Fruit fly (Drosophila melanogaster): ENCODE measurements around the gene Tbh.

Gene Tbh

DNA sequence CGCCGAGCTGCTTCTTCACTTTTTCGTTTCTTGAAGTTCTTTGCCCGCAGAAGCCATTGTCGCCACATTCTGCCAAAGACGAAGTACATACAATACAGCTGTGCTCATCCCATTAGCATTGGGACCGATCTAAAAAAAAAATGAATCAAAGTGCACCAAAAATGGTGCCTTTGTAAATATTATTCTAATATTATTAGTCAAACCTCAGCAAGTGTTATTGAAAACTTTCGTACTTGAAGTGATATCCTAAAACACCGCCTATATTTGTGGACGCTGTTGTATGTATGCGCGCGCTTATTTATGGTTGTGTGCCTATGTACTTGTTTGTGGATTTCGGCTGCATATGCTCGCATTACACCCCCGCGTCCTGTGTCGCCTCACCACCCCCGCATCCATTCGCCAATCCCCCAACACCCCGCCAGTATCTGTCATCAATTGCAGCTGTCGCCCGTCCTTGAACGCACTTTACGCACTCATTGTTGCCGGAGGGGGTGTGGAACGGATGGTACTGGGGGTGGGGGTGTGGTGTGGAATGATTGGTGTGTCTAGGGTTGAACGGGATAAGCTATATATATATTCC, 23.0 kb upstream of the Tbh start (continued):
- TF ChIP-seq grau (tag; optimal IDR thresholded peaks at IDR 0.05) = peak; percentile 78
- peak; percentile 59 for TF ChIP-seq CG7786 (GFP tag; optimal IDR thresholded peaks at IDR 0.05)
- TF ChIP-seq slou (GFP tag; optimal IDR thresholded peaks at IDR 0.05) = peak; percentile 65
- TF ChIP-seq Aef1 (GFP tag; IDR thresholded peaks at IDR 0.05) = peak; percentile 85
- TF ChIP-seq CG1832 (GFP tag; optimal IDR thresholded peaks at IDR 0.05) = no peak
- peak; percentile 76 for TF ChIP-seq bab2 (GFP tag; optimal IDR thresholded peaks at IDR 0.05)
- TF ChIP-seq ind (GFP tag; optimal IDR thresholded peaks at IDR 0.05) = peak; percentile 80
- TF ChIP-seq CG2678 (tag; optimal IDR thresholded peaks at IDR 0.05) = peak; percentile 90
- TF ChIP-seq CG9215 (GFP tag; IDR thresholded peaks at IDR 0.05) = peak; percentile 52
- TF ChIP-seq CG4820 (GFP tag; optimal IDR thresholded peaks at IDR 0.05) = peak; percentile 87
- TF ChIP-seq sr (GFP tag; IDR thresholded peaks at IDR 0.05) = peak; percentile 59; the same call in 1 of the 3 replicates
- peak; percentile 94 for TF ChIP-seq zfh1 (GFP tag; IDR thresholded peaks at IDR 0.05)
- TF ChIP-seq CG1647 (GFP tag; optimal IDR thresholded peaks at IDR 0.05) = peak; percentile 56
- peak; percentile 89 for TF ChIP-seq Optix (GFP tag; IDR thresholded peaks at IDR 0.05)
- TF ChIP-seq cwo (GFP tag; optimal IDR thresholded peaks at IDR 0.05) = peak; percentile 78
- TF ChIP-seq CG17385 (GFP tag; optimal IDR thresholded peaks at IDR 0.05) = peak; percentile 84
- TF ChIP-seq CG7745 (tag; optimal IDR thresholded peaks at IDR 0.05) = no peak
- TF ChIP-seq HLH4C (GFP tag; IDR thresholded peaks at IDR 0.05; ENCODE audit: partially characterized antibody) = no peak
- TF ChIP-seq Rx (GFP tag; IDR thresholded peaks at IDR 0.05) = peak; percentile 84
- peak; percentile 90 for TF ChIP-seq CG12391 (tag; optimal IDR thresholded peaks at IDR 0.05)
- peak; percentile 78 for TF ChIP-seq ssp (GFP tag; IDR thresholded peaks at IDR 0.05)
- TF ChIP-seq Dll (GFP tag; IDR thresholded peaks at IDR 0.05; ENCODE audit: partially characterized antibody) = no peak
- peak; percentile 21 for TF ChIP-seq CG12744 (GFP tag; optimal IDR thresholded peaks at IDR 0.05)
- TF ChIP-seq Vsx1 (GFP tag; optimal IDR thresholded peaks at IDR 0.05) = peak; percentile 68
- peak; percentile 32 for TF ChIP-seq twi (tag; optimal IDR thresholded peaks at IDR 0.05)
- TF ChIP-seq esg (GFP tag; conservative IDR thresholded peaks at IDR 0.05) = peak; percentile 84
- no peak for TF ChIP-seq CG14860 (GFP tag; IDR thresholded peaks at IDR 0.05; ENCODE audit: partially characterized antibody)
- TF ChIP-seq chm (GFP tag; IDR thresholded peaks at IDR 0.05) = peak; percentile 90
- peak; percentile 79 for TF ChIP-seq CG14050 (GFP tag; IDR thresholded peaks at IDR 0.05)
- no peak for TF ChIP-seq CG6791 (GFP tag; IDR thresholded peaks at IDR 0.05; ENCODE audit: partially characterized antibody)
- TF ChIP-seq Max (GFP tag; optimal IDR thresholded peaks at IDR 0.05) = peak; percentile 75
- peak; percentile 91 for TF ChIP-seq CG12219 (GFP tag; optimal IDR thresholded peaks at IDR 0.05)
- TF ChIP-seq CG30403 (GFP tag; optimal IDR thresholded peaks at IDR 0.05) = peak; percentile 86
- TF ChIP-seq CG16813 (GFP tag; IDR thresholded peaks at IDR 0.05; ENCODE audit: partially characterized antibody) = no peak
- TF ChIP-seq CG8478 (optimal IDR thresholded peaks at IDR 0.05) = no peak
- TF ChIP-seq caup (GFP tag; optimal IDR thresholded peaks at IDR 0.05; ENCODE audit: severe bottlenecking) = peak; percentile 87
- peak; percentile 83 for TF ChIP-seq MTF-1 (GFP tag; optimal IDR thresholded peaks at IDR 0.05; ENCODE audit: borderline replicate concordance)
- peak; percentile 86; the same call in 2 of the 3 replicates for TF ChIP-seq CG2199 (GFP tag; IDR thresholded peaks at IDR 0.05)
- peak; percentile 79 for TF ChIP-seq Atf6 (GFP tag; IDR thresholded peaks at IDR 0.05)
- peak; percentile 87 for TF ChIP-seq gce (GFP tag; IDR thresholded peaks at IDR 0.05)
- peak; percentile 72 for TF ChIP-seq chn (GFP tag; optimal IDR thresholded peaks at IDR 0.05)
- TF ChIP-seq phol (tag; optimal IDR thresholded peaks at IDR 0.05) = peak; percentile 88
- no peak for TF ChIP-seq hth (optimal IDR thresholded peaks at IDR 0.05)
- TF ChIP-seq CG16863 (GFP tag; optimal IDR thresholded peaks at IDR 0.05) = peak; percentile 74
- TF ChIP-seq wek (GFP tag; optimal IDR thresholded peaks at IDR 0.05) = peak; percentile 72
- peak; percentile 56 for TF ChIP-seq vfl (GFP tag; optimal IDR thresholded peaks at IDR 0.05)
- TF ChIP-seq HLHmδ (GFP tag; optimal IDR thresholded peaks at IDR 0.05) = peak; percentile 22
- peak; percentile 89 for TF ChIP-seq stc (GFP tag; IDR thresholded peaks at IDR 0.05)
- TF ChIP-seq nmo (GFP tag; optimal IDR thresholded peaks at IDR 0.05) = peak; percentile 93
- no peak for TF ChIP-seq amos (GFP tag; IDR thresholded peaks at IDR 0.05; ENCODE audit: partially characterized antibody)

All from whole organism, embryonic.